Comparison of ENCODE assay signal across 5 fruit fly cellular contexts in genomic region chr2L:9490788-9491187, dm6.
TF ChIP-seq lines count a peak whose summit lies in the region.

No protein-coding gene starts in this region.

- peak; percentile 47 for TF ChIP-seq CTCF in whole organism, embryonic (GFP tag; optimal IDR thresholded peaks at IDR 0.05; lab: Kevin White, UChicago)

TF ChIP-seq in whole organism, adult, 20 proteins besides CTCF, POLR2A, EP300 and RAD21 (continues in another document):
- TF ChIP-seq CG7101 (tag; optimal IDR thresholded peaks at IDR 0.05; lab: Kevin White, UChicago): peak; percentile 11
- no peak for TF ChIP-seq kay (GFP tag; lab: Kevin White, UChicago; ENCODE audit: borderline replicate concordance)
- no peak for TF ChIP-seq CG33017 (tag; optimal IDR thresholded peaks at IDR 0.05; lab: Kevin White, UChicago)
- peak; percentile 18 for TF ChIP-seq CG5204 (GFP tag; optimal IDR thresholded peaks at IDR 0.05; lab: Kevin White, UChicago)
- TF ChIP-seq CG1620 (GFP tag; optimal IDR thresholded peaks at IDR 0.05; lab: Kevin White, UChicago): no peak
- peak; percentile 63 for TF ChIP-seq bab1 (GFP tag; optimal IDR thresholded peaks at IDR 0.05; lab: Kevin White, UChicago)
- TF ChIP-seq Hr96 (GFP tag; optimal IDR thresholded peaks at IDR 0.05; lab: Kevin White, UChicago): peak; percentile 86
- peak; percentile 57 for TF ChIP-seq pad (GFP tag; optimal IDR thresholded peaks at IDR 0.05; lab: Kevin White, UChicago)
- TF ChIP-seq CG11617 (GFP tag; optimal IDR thresholded peaks at IDR 0.05; lab: Kevin White, UChicago): no peak
- TF ChIP-seq CG14711 (tag; optimal IDR thresholded peaks at IDR 0.05; lab: Kevin White, UChicago): peak; percentile 27
- TF ChIP-seq cic (GFP tag; optimal IDR thresholded peaks at IDR 0.05; lab: Kevin White, UChicago): no peak
- no peak for TF ChIP-seq Clk (GFP tag; optimal IDR thresholded peaks at IDR 0.05; lab: Kevin White, UChicago)
- no peak for TF ChIP-seq Crg-1 (GFP tag; optimal IDR thresholded peaks at IDR 0.05; lab: Kevin White, UChicago)
- no peak for TF ChIP-seq cnc (optimal IDR thresholded peaks at IDR 0.05; lab: Kevin White, UChicago)
- peak; percentile 54 for TF ChIP-seq CG12768 (GFP tag; optimal IDR thresholded peaks at IDR 0.05; lab: Kevin White, UChicago)
- TF ChIP-seq toe (GFP tag; optimal IDR thresholded peaks at IDR 0.05; lab: Kevin White, UChicago): peak; percentile 55
- no peak for TF ChIP-seq tj (GFP tag; optimal IDR thresholded peaks at IDR 0.05; lab: Kevin White, UChicago)
- no peak for TF ChIP-seq ovo (GFP tag; optimal IDR thresholded peaks at IDR 0.05; lab: Kevin White, UChicago)
- TF ChIP-seq CG7045 (GFP tag; optimal IDR thresholded peaks at IDR 0.05; lab: Kevin White, UChicago): peak; percentile 65

TF ChIP-seq in whole organism, embryonic, 481 proteins besides CTCF, POLR2A, EP300 and RAD21 (continues in another document):
- TF ChIP-seq CG9609 (GFP tag; optimal IDR thresholded peaks at IDR 0.05; lab: Kevin White, UChicago) (no peak), vfl (GFP tag; optimal IDR thresholded peaks at IDR 0.05; lab: Kevin White, UChicago) (no peak), phol (tag; optimal IDR thresholded peaks at IDR 0.05; lab: Kevin White, UChicago) (peak; percentile 68), Deaf1 (tag; optimal IDR thresholded peaks at IDR 0.05; lab: Kevin White, UChicago) (peak; percentile 8), sob (GFP tag; IDR thresholded peaks at IDR 0.05; lab: Robert Waterston, UW) (peak; percentile 85), CG12104 (GFP tag; optimal IDR thresholded peaks at IDR 0.05; lab: Kevin White, UChicago) (peak; percentile 53), bigmax (GFP tag; optimal IDR thresholded peaks at IDR 0.05; lab: Kevin White, UChicago) (peak; percentile 20), fd64A (GFP tag; optimal IDR thresholded peaks at IDR 0.05; lab: Kevin White, UChicago) (peak; percentile 57), CG5953 (GFP tag; IDR thresholded peaks at IDR 0.05; lab: Robert Waterston, UW) (peak; percentile 54), Blimp-1 (GFP tag; optimal IDR thresholded peaks at IDR 0.05; lab: Kevin White, UChicago) (peak; percentile 38), pzg (GFP tag; optimal IDR thresholded peaks at IDR 0.05; lab: Kevin White, UChicago) (peak; percentile 64), Hr3 (GFP tag; optimal IDR thresholded peaks at IDR 0.05; lab: Kevin White, UChicago) (no peak), chinmo (GFP tag; IDR thresholded peaks at IDR 0.05; lab: Robert Waterston, UW; ENCODE audit: partially characterized antibody) (no peak), lab (GFP tag; optimal IDR thresholded peaks at IDR 0.05; lab: Kevin White, UChicago) (peak; percentile 90), C15 (GFP tag; IDR thresholded peaks at IDR 0.05; lab: Robert Waterston, UW) (0 out of 3 replicates have a peak, but pooled peaks have one; percentile 11), CG10654 (GFP tag; optimal IDR thresholded peaks at IDR 0.05; lab: Kevin White, UChicago) (peak; percentile 29), pfk (GFP tag; optimal IDR thresholded peaks at IDR 0.05; lab: Kevin White, UChicago) (peak; percentile 67), otp (GFP tag; IDR thresholded peaks at IDR 0.05; lab: Robert Waterston, UW) (peak; percentile 57; the same call in 2 of the 3 replicates)

TF ChIP-seq in whole organism, prepupa, 60 proteins besides CTCF, POLR2A, EP300 and RAD21 (continues in another document):
- TF ChIP-seq CG3919 (GFP tag; optimal IDR thresholded peaks at IDR 0.05; lab: Kevin White, UChicago) (peak; percentile 91), Ets96B (tag; optimal IDR thresholded peaks at IDR 0.05; lab: Kevin White, UChicago) (peak; percentile 48), CG1621 (tag; optimal IDR thresholded peaks at IDR 0.05; lab: Kevin White, UChicago) (no peak), CG15336 (GFP tag; IDR thresholded peaks at IDR 0.05; lab: Robert Waterston, UW) (no peak), CG31627 (GFP tag; optimal IDR thresholded peaks at IDR 0.05; lab: Kevin White, UChicago) (peak; percentile 6), Sox14 (GFP tag; optimal IDR thresholded peaks at IDR 0.05; lab: Kevin White, UChicago) (peak; percentile 46), Gug (GFP tag; IDR thresholded peaks at IDR 0.05; lab: Robert Waterston, UW) (peak; percentile 46), CG8632 (GFP tag; optimal IDR thresholded peaks at IDR 0.05; lab: Kevin White, UChicago) (no peak), Hr39 (GFP tag; optimal IDR thresholded peaks at IDR 0.05; lab: Kevin White, UChicago) (peak; percentile 21), ss (GFP tag; optimal IDR thresholded peaks at IDR 0.05; lab: Kevin White, UChicago) (peak; percentile 56 to 87), pdm3 (GFP tag; optimal IDR thresholded peaks at IDR 0.05; lab: Kevin White, UChicago) (peak; percentile 18), Hr38 (GFP tag; optimal IDR thresholded peaks at IDR 0.05; lab: Kevin White, UChicago) (no peak), achi (GFP tag; optimal IDR thresholded peaks at IDR 0.05; lab: Kevin White, UChicago) (peak; percentile 49), CG6808 (GFP tag; optimal IDR thresholded peaks at IDR 0.05; lab: Kevin White, UChicago) (peak; percentile 70), fd85E (GFP tag; optimal IDR thresholded peaks at IDR 0.05; lab: Kevin White, UChicago) (peak; percentile 51), CG6792 (GFP tag; optimal IDR thresholded peaks at IDR 0.05; lab: Kevin White, UChicago) (peak; percentile 2), cyc (GFP tag; optimal IDR thresholded peaks at IDR 0.05; lab: Kevin White, UChicago) (peak; percentile 88), CG6854 (GFP tag; optimal IDR thresholded peaks at IDR 0.05; lab: Kevin White, UChicago) (peak; percentile 91), dac (GFP tag; optimal IDR thresholded peaks at IDR 0.05; lab: Kevin White, UChicago) (peak; percentile 24)

TF ChIP-seq in whole organism, pupa, 21 proteins besides CTCF, POLR2A, EP300 and RAD21:
- TF ChIP-seq fd96Ca (GFP tag; IDR thresholded peaks at IDR 0.05; lab: Robert Waterston, UW): peak; percentile 71; the same call in 2 of the 3 replicates
- no peak for TF ChIP-seq D1 (tag; optimal IDR thresholded peaks at IDR 0.05; lab: Kevin White, UChicago)
- peak; percentile 70 for TF ChIP-seq CG32121 (GFP tag; IDR thresholded peaks at IDR 0.05; lab: Robert Waterston, UW)
- TF ChIP-seq rn (GFP tag; IDR thresholded peaks at IDR 0.05; lab: Robert Waterston, UW): no peak
- TF ChIP-seq CG34367 (tag; optimal IDR thresholded peaks at IDR 0.05; lab: Kevin White, UChicago): no peak
- TF ChIP-seq CG8301 (tag; optimal IDR thresholded peaks at IDR 0.05; lab: Kevin White, UChicago): peak; percentile 29
- no peak for TF ChIP-seq EcR (GFP tag; optimal IDR thresholded peaks at IDR 0.05; lab: Kevin White, UChicago)
- TF ChIP-seq Snoo (tag; optimal IDR thresholded peaks at IDR 0.05; lab: Kevin White, UChicago): peak; percentile 82
- TF ChIP-seq gl (tag; optimal IDR thresholded peaks at IDR 0.05; lab: Kevin White, UChicago): peak; percentile 66
- peak; percentile 11 for TF ChIP-seq CG13204 (GFP tag; optimal IDR thresholded peaks at IDR 0.05; lab: Kevin White, UChicago)
- no peak for TF ChIP-seq CG10348 (GFP tag; IDR thresholded peaks at IDR 0.05; lab: Robert Waterston, UW)
- TF ChIP-seq CG17806 (tag; optimal IDR thresholded peaks at IDR 0.05; lab: Kevin White, UChicago): peak; percentile 55
- peak; percentile 62 for TF ChIP-seq CG14655 (GFP tag; optimal IDR thresholded peaks at IDR 0.05; lab: Kevin White, UChicago)
- TF ChIP-seq CG12605 (GFP tag; IDR thresholded peaks at IDR 0.05; lab: Robert Waterston, UW): peak; percentile 71
- peak; percentile 19 for TF ChIP-seq CG9948 (tag; optimal IDR thresholded peaks at IDR 0.05; lab: Kevin White, UChicago)
- peak; percentile 62 for TF ChIP-seq CG8159 (tag; optimal IDR thresholded peaks at IDR 0.05; lab: Kevin White, UChicago)
- peak; percentile 94 for TF ChIP-seq CG4496 (GFP tag; IDR thresholded peaks at IDR 0.05; lab: Robert Waterston, UW)
- peak; percentile 68 for TF ChIP-seq Pif1B (GFP tag; optimal IDR thresholded peaks at IDR 0.05; lab: Kevin White, UChicago)
- TF ChIP-seq CG15710 (tag; optimal IDR thresholded peaks at IDR 0.05; lab: Kevin White, UChicago): no peak
- peak; percentile 82 for TF ChIP-seq Ets98B (GFP tag; IDR thresholded peaks at IDR 0.05; lab: Robert Waterston, UW)
- peak; percentile 56 for TF ChIP-seq Pif1A (GFP tag; optimal IDR thresholded peaks at IDR 0.05; lab: Kevin White, UChicago)

TF ChIP-seq in whole organism, wandering third instar larva, 38 proteins besides CTCF, POLR2A, EP300 and RAD21 (continues in another document):
- TF ChIP-seq Rel (GFP tag; optimal IDR thresholded peaks at IDR 0.05; lab: Kevin White, UChicago): no peak
- TF ChIP-seq Rel (tag; optimal IDR thresholded peaks at IDR 0.05; lab: Kevin White, UChicago): peak; percentile 68
- no peak for TF ChIP-seq Jra (GFP tag; optimal IDR thresholded peaks at IDR 0.05; lab: Kevin White, UChicago)
- no peak for TF ChIP-seq woc (GFP tag; optimal IDR thresholded peaks at IDR 0.05; lab: Kevin White, UChicago)
- peak; percentile 19 for TF ChIP-seq br (GFP tag; optimal IDR thresholded peaks at IDR 0.05; lab: Kevin White, UChicago)
- TF ChIP-seq Abd-B (GFP tag; optimal IDR thresholded peaks at IDR 0.05; lab: Kevin White, UChicago): no peak
- TF ChIP-seq fru (GFP tag; optimal IDR thresholded peaks at IDR 0.05; lab: Kevin White, UChicago): peak; percentile 60
- peak; percentile 95 for TF ChIP-seq Hr83 (GFP tag; optimal IDR thresholded peaks at IDR 0.05; lab: Kevin White, UChicago; ENCODE audit: poor library complexity, severe bottlenecking)
- TF ChIP-seq dsf (GFP tag; optimal IDR thresholded peaks at IDR 0.05; lab: Kevin White, UChicago; ENCODE audit: borderline replicate concordance): no peak
- peak; percentile 50 for TF ChIP-seq psq (GFP tag; optimal IDR thresholded peaks at IDR 0.05; lab: Kevin White, UChicago)
- no peak for TF ChIP-seq CrebA (GFP tag; optimal IDR thresholded peaks at IDR 0.05; lab: Kevin White, UChicago; ENCODE audit: borderline replicate concordance)
- TF ChIP-seq sage (GFP tag; optimal IDR thresholded peaks at IDR 0.05; lab: Kevin White, UChicago): peak; percentile 52
- TF ChIP-seq usp (GFP tag; optimal IDR thresholded peaks at IDR 0.05; lab: Kevin White, UChicago): no peak
- no peak for TF ChIP-seq rgr (GFP tag; optimal IDR thresholded peaks at IDR 0.05; lab: Kevin White, UChicago)
- peak; percentile 58 for TF ChIP-seq Dif (GFP tag; optimal IDR thresholded peaks at IDR 0.05; lab: Kevin White, UChicago; ENCODE audit: partially characterized antibody)
- TF ChIP-seq HLH106 (tag; optimal IDR thresholded peaks at IDR 0.05; lab: Kevin White, UChicago): peak; percentile 83
- TF ChIP-seq Sp1 (GFP tag; optimal IDR thresholded peaks at IDR 0.05; lab: Kevin White, UChicago): peak; percentile 82
- TF ChIP-seq CG32264 (GFP tag; optimal IDR thresholded peaks at IDR 0.05; lab: Kevin White, UChicago): peak; percentile 62
- no peak for TF ChIP-seq Hr78 (GFP tag; optimal IDR thresholded peaks at IDR 0.05; lab: Kevin White, UChicago)
- TF ChIP-seq ey (GFP tag; optimal IDR thresholded peaks at IDR 0.05; lab: Kevin White, UChicago): peak; percentile 49
- peak; percentile 66 for TF ChIP-seq brk (GFP tag; optimal IDR thresholded peaks at IDR 0.05; lab: Kevin White, UChicago)
- TF ChIP-seq OdsH (GFP tag; optimal IDR thresholded peaks at IDR 0.05; lab: Kevin White, UChicago): no peak
- TF ChIP-seq tai (GFP tag; optimal IDR thresholded peaks at IDR 0.05; lab: Kevin White, UChicago): no peak
- no peak for TF ChIP-seq GATAd (GFP tag; optimal IDR thresholded peaks at IDR 0.05; lab: Kevin White, UChicago)
